Worm (Caenorhabditis elegans) whole organism, L4 larva: Measurements from ENCODE around the gene sph-1.

Source experiments
- T20F7.1 ChIP-seq: fragments of 200-800 bp; sonication (Bioruptor generic); optimal IDR thresholded peaks from 2 replicates; lab custom pipeline; 2018; ENCODE audit warnings: mild to moderate bottlenecking, missing genetic modification characterization, missing compliant biosample characterization
- ama-1 ChIP-seq: fragments of 150-350 bp; optimal IDR thresholded peaks from 2 replicates; lab custom pipeline; 2014; ENCODE audit warnings: inconsistent platforms, mixed read lengths
- ceh-20 ChIP-seq: fragments of 200-800 bp; sonication (Bioruptor generic); IDR thresholded peaks from 2 replicates; pipeline ENCODE4 v1.3.6; 2022; ENCODE audit warnings: missing genetic modification reagents, missing genetic modification characterization, missing compliant biosample characterization
- ceh-44 ChIP-seq: fragments of 200-800 bp; sonication (Bioruptor generic); IDR thresholded peaks from 2 replicates; pipeline ENCODE4 v1.3.6; 2022; ENCODE audit warnings: missing genetic modification reagents, missing genetic modification characterization, missing compliant biosample characterization
- egl-27 ChIP-seq: sonication (generic microtip); optimal IDR thresholded peaks from 3 replicates; lab custom pipeline; 2017; ENCODE audit warnings: missing biosample characterization, missing genetic modification reagents, missing genetic modification characterization
- nhr-10 ChIP-seq: fragments of 150-350 bp; optimal IDR thresholded peaks from 2 replicates; lab custom pipeline; 2014; ENCODE audit warnings: missing biosample characterization, missing genetic modification characterization
- nhr-11 ChIP-seq: fragments of 150-350 bp; optimal IDR thresholded peaks from 2 replicates; lab custom pipeline; 2014; ENCODE audit warnings: missing biosample characterization, missing genetic modification characterization
- nhr-28 ChIP-seq: fragments of 150-350 bp; optimal IDR thresholded peaks from 2 replicates; lab custom pipeline; 2014; ENCODE audit warnings: missing biosample characterization, missing genetic modification characterization
- unc-62 ChIP-seq, 3 experiments: fragments of 150-350 bp in 1 of 3; sonication (generic microtip); optimal IDR thresholded peaks in 2 of 3; peaks in 1 of 3; 1 replicate in 1 of 3; 2 replicates in 2 of 3; lab custom pipeline; 2014 to 2017; ENCODE audit warnings: missing biosample characterization in 3 of 3, missing genetic modification characterization in 3 of 3, missing genetic modification reagents in 3 of 3, missing genotype in 1 of 3

DNA sequence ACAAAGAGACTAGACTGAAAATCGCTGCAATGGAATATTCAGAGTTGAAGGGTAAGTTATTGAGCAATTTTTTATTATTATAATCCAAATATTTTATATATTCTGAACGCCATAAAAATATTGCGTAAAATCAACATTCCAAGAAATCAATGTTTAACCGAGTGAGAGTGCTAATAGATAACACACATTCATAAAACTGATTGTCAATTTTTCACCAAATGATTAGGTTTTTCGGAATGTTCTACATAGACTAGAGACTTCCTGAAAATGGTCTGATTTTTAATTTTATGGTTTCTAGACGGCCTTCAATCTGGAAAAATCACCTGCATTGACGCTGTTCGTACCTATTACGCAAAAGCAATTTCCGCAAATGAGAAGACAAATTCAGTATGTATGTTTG, 19.3 kb upstream of the sph-1 start:
- TF ChIP-seq egl-27 (no peak), nhr-10 (tag; lab: Kevin White, UChicago) (no peak), ceh-20 (no peak), ama-1 (lab: Kevin White, UChicago) (no peak), nhr-28 (peak; percentile 53), T20F7.1 (GFP tag; lab: Kevin White, UChicago) (no peak), ceh-44 (no peak), unc-62 (GFP tag; optimal IDR thresholded peaks at IDR 0.05 in 1 of 2; lab: Kevin White, UChicago) (no peak), unc-62 (tag; optimal IDR thresholded peaks at IDR 0.05; lab: Kevin White, UChicago) (no peak), nhr-11 (tag; lab: Kevin White, UChicago) (no peak)
